Fruit fly (Drosophila melanogaster) whole organism, adult: Measurements from ENCODE around the gene CG31775.
"Not testable (repeated sequence)": the region's sequence is repeated elsewhere in the genome, so short reads cannot be mapped to it uniquely, and the experiment has no call there.

Experiments
- CG11617 ChIP-seq: fragments of 200-800 bp; sonication (Bioruptor generic); optimal IDR thresholded peaks from 2 replicates; lab custom pipeline; 2017; ENCODE audit warnings: mild to moderate bottlenecking, missing biosample characterization, missing genetic modification reagents, missing genetic modification characterization
- CG12768 ChIP-seq: fragments of 200-800 bp; sonication (Bioruptor generic); optimal IDR thresholded peaks from 2 replicates; lab custom pipeline; 2017; ENCODE audit warnings: missing biosample characterization, missing genetic modification characterization, mild to moderate bottlenecking, moderate library complexity, missing genetic modification reagents
- CG14711 ChIP-seq: fragments of 200-800 bp; sonication (Bioruptor generic); optimal IDR thresholded peaks from 2 replicates; lab custom pipeline; 2018; ENCODE audit warnings: missing biosample characterization, mild to moderate bottlenecking, missing genetic modification characterization, moderate library complexity
- CG1620 ChIP-seq: fragments of 200-800 bp; sonication (Bioruptor generic); optimal IDR thresholded peaks from 2 replicates; lab custom pipeline; 2016; ENCODE audit warnings: missing biosample characterization, missing genetic modification characterization
- CG33017 ChIP-seq: fragments of 200-800 bp; sonication (Bioruptor generic); optimal IDR thresholded peaks from 2 replicates; lab custom pipeline; 2018; ENCODE audit warnings: missing biosample characterization, mild to moderate bottlenecking, missing genetic modification characterization, moderate library complexity
- CG5204 ChIP-seq: fragments of 200-800 bp; sonication (Bioruptor generic); optimal IDR thresholded peaks from 2 replicates; lab custom pipeline; 2016; ENCODE audit warnings: missing biosample characterization, missing genetic modification characterization
- CG7045 ChIP-seq: fragments of 200-800 bp; sonication (Bioruptor generic); optimal IDR thresholded peaks from 2 replicates; lab custom pipeline; 2017; ENCODE audit warnings: missing biosample characterization, mild to moderate bottlenecking, missing genetic modification characterization
- CG7101 ChIP-seq: fragments of 200-800 bp; sonication (Bioruptor generic); optimal IDR thresholded peaks from 2 replicates; lab custom pipeline; 2018; ENCODE audit warnings: missing biosample characterization, mild to moderate bottlenecking, missing genetic modification characterization, moderate library complexity
- Clk ChIP-seq: fragments of 200-800 bp; sonication (Bioruptor generic); optimal IDR thresholded peaks from 2 replicates; lab custom pipeline; 2017; ENCODE audit warnings: missing biosample characterization, missing genetic modification characterization
- Crg-1 ChIP-seq: fragments of 200-800 bp; sonication (Bioruptor generic); optimal IDR thresholded peaks from 2 replicates; lab custom pipeline; 2016; ENCODE audit warnings: missing biosample characterization, missing genetic modification characterization
- Hr96 ChIP-seq: fragments of 200-800 bp; sonication (Bioruptor generic); optimal IDR thresholded peaks from 2 replicates; lab custom pipeline; 2016; ENCODE audit warnings: missing biosample characterization, missing genetic modification characterization
- Mnt ChIP-seq: fragments of 200-800 bp; sonication (Bioruptor generic); optimal IDR thresholded peaks from 2 replicates; lab custom pipeline; 2016; ENCODE audit warnings: missing biosample characterization, mild to moderate bottlenecking, missing genetic modification characterization
- bab1 ChIP-seq: fragments of 200-800 bp; sonication (Bioruptor generic); optimal IDR thresholded peaks from 3 replicates; lab custom pipeline; 2019; ENCODE audit warnings: missing biosample characterization, mild to moderate bottlenecking, missing genetic modification characterization, moderate library complexity
- cic ChIP-seq: fragments of 200-800 bp; sonication (Bioruptor generic); optimal IDR thresholded peaks from 2 replicates; lab custom pipeline; 2017; ENCODE audit warnings: missing biosample characterization, mild to moderate bottlenecking, missing genetic modification characterization, moderate library complexity
- cnc ChIP-seq, 2 experiments: fragments of >200 bp; optimal IDR thresholded peaks; 2 replicates each; lab custom pipeline; 2017
- kay ChIP-seq: fragments of 200-800 bp; sonication (Bioruptor generic); peaks from one replicate; lab custom pipeline; 2016; ENCODE audit warnings: missing biosample characterization, missing genetic modification characterization, borderline replicate concordance
- ovo ChIP-seq: fragments of 200-800 bp; sonication (Bioruptor generic); optimal IDR thresholded peaks from 2 replicates; lab custom pipeline; 2016; ENCODE audit warnings: missing biosample characterization, missing genetic modification characterization
- pad ChIP-seq: fragments of 200-800 bp; sonication (Bioruptor generic); optimal IDR thresholded peaks from 3 replicates; lab custom pipeline; 2017; ENCODE audit warnings: missing biosample characterization, missing genetic modification characterization, mild to moderate bottlenecking, moderate library complexity, missing genetic modification reagents
- tj ChIP-seq: fragments of 200-800 bp; sonication (Bioruptor generic); optimal IDR thresholded peaks from 3 replicates; lab custom pipeline; 2017; ENCODE audit warnings: missing biosample characterization, mild to moderate bottlenecking, missing genetic modification characterization, moderate library complexity
- toe ChIP-seq: fragments of 200-800 bp; sonication (Bioruptor generic); optimal IDR thresholded peaks from 2 replicates; lab custom pipeline; 2016; ENCODE audit warnings: missing biosample characterization, missing genetic modification characterization

Gene CG31775

DNA sequence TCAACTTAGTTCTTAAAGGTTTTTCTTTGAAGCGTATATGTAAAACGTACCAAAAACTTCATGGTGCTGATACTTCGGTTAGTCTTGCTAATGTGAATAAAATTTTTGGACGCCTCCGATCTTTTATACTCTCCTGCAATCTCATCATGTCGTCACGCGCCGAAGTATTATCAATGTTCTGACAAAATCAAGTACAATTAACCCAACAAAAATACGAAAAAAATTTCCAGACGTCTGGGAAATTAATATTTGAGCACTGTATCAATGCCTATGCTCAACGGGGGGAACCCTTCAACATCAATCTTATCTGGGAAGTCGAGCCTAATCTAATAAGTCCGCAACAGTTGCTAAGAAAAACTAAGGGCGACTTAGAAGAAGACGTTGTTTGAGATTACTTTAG is at the start of gene CG31775:
TSS of gene CG31775 (minus strand) at position 101 of the 400 bp plus-strand sequence.
- TF ChIP-seq CG5204 (GFP tag; lab: Kevin White, UChicago); Clk; cnc (optimal IDR thresholded peaks at IDR 0.05; lab: Kevin White, UChicago): not testable (repeated sequence)

DNA sequence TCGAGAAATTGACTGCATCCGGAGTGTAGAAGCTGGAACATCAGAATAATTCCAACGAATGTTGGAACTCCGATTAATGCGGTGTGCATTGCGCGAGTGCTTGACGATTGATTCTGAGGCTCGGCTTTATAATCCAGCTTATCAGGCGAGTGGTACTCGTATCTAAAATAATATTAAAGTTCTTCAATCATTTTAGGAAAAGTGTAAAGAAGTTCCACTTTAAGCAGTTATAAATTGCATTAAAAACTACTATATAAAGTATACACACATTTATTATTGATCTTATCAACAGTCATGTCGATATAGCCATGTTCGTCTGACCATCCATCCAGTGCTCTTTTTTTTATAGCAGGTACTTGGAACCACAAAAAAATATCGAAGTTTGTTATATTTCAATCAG is 46.9 kb upstream of the CG31775 start, which contains the start of gene CG18636:
TSS of gene CG18636 (minus strand) at position 101 of the 400 bp plus-strand sequence.
- TF ChIP-seq Clk = no peak
- no peak for TF ChIP-seq Hr96 (GFP tag; lab: Kevin White, UChicago)
- no peak for TF ChIP-seq kay (GFP tag; lab: Kevin White, UChicago)
- no peak for TF ChIP-seq CG12768
- TF ChIP-seq pad = no peak
- no peak for TF ChIP-seq cic (GFP tag; lab: Kevin White, UChicago)
- no peak for TF ChIP-seq cnc (optimal IDR thresholded peaks at IDR 0.05; lab: Kevin White, UChicago)

DNA sequence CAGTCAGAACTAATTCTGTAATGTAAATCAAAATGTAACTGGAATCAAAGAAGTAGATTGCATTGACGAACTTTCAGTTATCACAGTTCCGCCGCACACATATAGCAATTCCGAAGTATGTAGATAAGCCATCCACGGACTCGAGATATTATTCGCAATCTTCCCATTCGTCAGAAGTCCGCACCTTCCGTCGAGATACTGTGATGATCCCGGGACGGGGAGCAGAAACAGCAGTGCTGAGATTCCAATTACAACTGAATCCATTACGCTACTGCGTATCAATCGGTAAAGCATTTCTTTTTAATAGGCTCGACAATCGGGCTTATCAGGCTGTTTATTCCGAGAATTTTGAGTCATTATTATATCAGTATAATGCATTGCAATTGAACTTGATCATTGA is 37.1 kb upstream of the CG31775 start, which contains the start of gene CG4650:
TSS of gene CG4650 (minus strand) at position 269 of the 400 bp plus-strand sequence.
- no peak for TF ChIP-seq Mnt (GFP tag; lab: Kevin White, UChicago)
- no peak for TF ChIP-seq CG1620
- TF ChIP-seq CG14711 = no peak
- TF ChIP-seq CG12768 = no peak
- no peak for TF ChIP-seq bab1 (GFP tag; lab: Kevin White, UChicago)
- TF ChIP-seq CG11617 (GFP tag; lab: Kevin White, UChicago) = no peak
- no peak for TF ChIP-seq kay (GFP tag; lab: Kevin White, UChicago)
- no peak for TF ChIP-seq CG33017 (tag; lab: Kevin White, UChicago)
- TF ChIP-seq toe (GFP tag; lab: Kevin White, UChicago) = no peak
- TF ChIP-seq ovo (GFP tag; lab: Kevin White, UChicago) = no peak
- TF ChIP-seq cic (GFP tag; lab: Kevin White, UChicago) = no peak
- no peak for TF ChIP-seq Crg-1 (GFP tag; lab: Kevin White, UChicago)
- TF ChIP-seq tj = no peak
- no peak for TF ChIP-seq Clk
- TF ChIP-seq Hr96 (GFP tag; lab: Kevin White, UChicago) = no peak
- TF ChIP-seq cnc (optimal IDR thresholded peaks at IDR 0.05; lab: Kevin White, UChicago) = no peak
- TF ChIP-seq CG5204 (GFP tag; lab: Kevin White, UChicago) = no peak
- no peak for TF ChIP-seq CG7101 (tag; lab: Kevin White, UChicago)
- no peak for TF ChIP-seq pad
- TF ChIP-seq CG7045 (GFP tag; lab: Kevin White, UChicago) = no peak

DNA sequence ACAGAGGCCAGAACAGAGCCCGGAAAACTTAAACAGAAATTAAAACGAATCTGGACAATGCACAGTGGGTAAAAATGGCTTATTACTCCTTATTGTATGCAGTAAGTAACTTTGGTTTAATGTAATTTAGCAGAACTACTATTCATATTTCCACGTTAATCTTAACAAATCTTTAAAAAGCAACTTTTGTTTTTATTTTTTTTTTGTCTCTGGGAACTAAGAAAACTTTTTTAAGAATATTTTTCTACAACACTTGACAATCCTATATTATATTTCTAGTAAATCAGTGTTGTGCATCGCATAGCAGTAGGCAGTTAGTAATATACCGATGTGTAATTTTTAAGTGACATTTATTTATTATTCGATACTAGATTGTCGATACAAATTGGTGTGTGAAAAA is 28.0 kb upstream of the CG31775 start, which contains the start of gene CG4701:
TSS of gene CG4701 (plus strand) at position 301 of the 400 bp plus-strand sequence.
- no peak for TF ChIP-seq toe (GFP tag; lab: Kevin White, UChicago)
- no peak for TF ChIP-seq cnc (optimal IDR thresholded peaks at IDR 0.05; lab: Kevin White, UChicago)
- no peak for TF ChIP-seq tj
- TF ChIP-seq Hr96 (GFP tag; lab: Kevin White, UChicago) = no peak
- TF ChIP-seq cic (GFP tag; lab: Kevin White, UChicago) = no peak
- no peak for TF ChIP-seq kay (GFP tag; lab: Kevin White, UChicago)
- no peak for TF ChIP-seq Crg-1 (GFP tag; lab: Kevin White, UChicago)
- no peak for TF ChIP-seq bab1 (GFP tag; lab: Kevin White, UChicago)
- TF ChIP-seq Clk = no peak
- TF ChIP-seq CG1620 = no peak
- no peak for TF ChIP-seq CG7101 (tag; lab: Kevin White, UChicago)
- no peak for TF ChIP-seq CG7045 (GFP tag; lab: Kevin White, UChicago)
- no peak for TF ChIP-seq CG5204 (GFP tag; lab: Kevin White, UChicago)

DNA sequence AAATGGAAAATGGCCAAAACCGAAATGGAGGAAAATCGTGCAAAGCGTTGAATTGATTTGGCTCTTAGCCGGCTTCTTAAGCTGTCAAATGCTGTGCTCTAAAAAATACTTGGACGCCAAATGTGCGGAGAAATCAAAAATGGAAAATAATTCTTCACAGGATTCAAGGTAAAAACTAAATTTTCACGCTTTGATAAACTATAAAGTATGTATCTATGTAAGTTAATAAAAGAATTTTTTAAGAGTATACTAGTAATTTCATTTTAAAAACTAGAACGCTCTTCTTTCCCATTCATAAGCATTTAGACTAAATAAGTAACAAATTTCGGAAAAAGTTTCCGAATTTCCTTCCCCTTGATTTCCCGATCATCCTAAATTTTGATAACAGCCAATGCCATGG is 24.9 kb upstream of the CG31775 start, which contains the start of gene CSN1a:
TSS of gene CSN1a (plus strand) at position 301 of the 400 bp plus-strand sequence.
- TF ChIP-seq CG7045 (GFP tag; lab: Kevin White, UChicago) (no peak), toe (GFP tag; lab: Kevin White, UChicago) (no peak), cic (GFP tag; lab: Kevin White, UChicago) (no peak), Hr96 (GFP tag; lab: Kevin White, UChicago) (no peak), bab1 (GFP tag; lab: Kevin White, UChicago) (no peak), Mnt (GFP tag; lab: Kevin White, UChicago) (no peak), CG33017 (tag; lab: Kevin White, UChicago) (no peak), ovo (GFP tag; lab: Kevin White, UChicago) (no peak), CG5204 (GFP tag; lab: Kevin White, UChicago) (no peak), CG1620 (no peak), CG11617 (GFP tag; lab: Kevin White, UChicago) (no peak), CG12768 (no peak), pad (no peak), CG7101 (tag; lab: Kevin White, UChicago) (no peak), Clk (no peak), Crg-1 (GFP tag; lab: Kevin White, UChicago) (no peak), tj (no peak), CG14711 (no peak), cnc (optimal IDR thresholded peaks at IDR 0.05; lab: Kevin White, UChicago) (no peak)

DNA sequence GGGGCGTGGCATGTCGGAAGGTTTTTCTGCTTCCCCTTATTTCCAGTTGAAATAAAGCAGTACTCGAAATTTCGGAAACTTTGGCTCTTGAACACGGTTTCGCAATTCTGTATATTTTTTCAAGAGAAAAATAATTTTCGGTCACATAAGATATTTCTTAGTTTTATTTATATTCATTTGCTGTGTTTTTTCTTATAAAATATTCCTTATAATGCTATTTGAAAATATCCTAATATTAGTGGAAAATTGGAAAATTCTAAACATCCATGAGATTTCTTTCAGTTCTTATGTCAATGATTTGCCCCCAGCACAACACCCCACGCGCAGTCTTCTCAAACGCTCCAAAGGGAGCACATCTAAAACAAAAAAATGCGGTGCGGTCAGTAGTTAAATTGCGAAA is 22.9 kb upstream of the CG31775 start, which contains the start of gene CG4691:
TSS of gene CG4691 (plus strand) at position 301 of the 400 bp plus-strand sequence.
- TF ChIP-seq CG33017 (tag; lab: Kevin White, UChicago) = no peak
- no peak for TF ChIP-seq Crg-1 (GFP tag; lab: Kevin White, UChicago)
- no peak for TF ChIP-seq CG7101 (tag; lab: Kevin White, UChicago)
- TF ChIP-seq Clk = no peak
- no peak for TF ChIP-seq cic (GFP tag; lab: Kevin White, UChicago)
- no peak for TF ChIP-seq CG1620
- TF ChIP-seq CG12768 = no peak
- TF ChIP-seq cnc (optimal IDR thresholded peaks at IDR 0.05; lab: Kevin White, UChicago) = no peak
